Worm (Caenorhabditis elegans): Measurements from ENCODE around the gene arr-1.

DNA sequence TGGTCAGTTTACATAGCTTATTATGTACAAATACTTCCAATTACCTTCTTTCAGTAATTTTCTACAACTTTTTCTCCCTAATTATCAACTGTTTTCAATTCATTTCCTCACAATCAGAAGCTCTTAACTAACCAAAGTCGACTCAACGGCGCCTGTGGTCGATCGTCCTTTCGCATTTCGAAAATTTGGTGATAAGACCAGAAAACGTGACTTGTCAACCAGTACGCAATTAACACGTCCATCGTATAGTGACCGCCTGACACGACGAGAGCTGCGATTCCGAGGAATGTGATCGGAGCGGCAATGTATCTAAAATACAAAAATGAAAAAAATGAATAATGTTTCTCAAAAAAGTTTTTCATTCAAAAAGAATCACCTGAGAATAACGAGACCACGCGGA lies 4.9 kb upstream of the arr-1 start:
- TF ChIP-seq ztf-11 (tag; optimal IDR thresholded peaks at IDR 0.05) (no peak), zag-1 (tag; optimal IDR thresholded peaks at IDR 0.05) (no peak), pqm-1 (tag; optimal IDR thresholded peaks at IDR 0.05) (peak; percentile 59)
